Worm (Caenorhabditis elegans) whole organism, early embryonic: ENCODE results near the gene clec-230.

Source experiments
- hmg-4 ChIP-seq: fragments of 200-800 bp; sonication (Bioruptor generic); optimal IDR thresholded peaks from 2 replicates; lab custom pipeline; 2018; ENCODE audit warnings: mild to moderate bottlenecking, missing genetic modification characterization, missing compliant biosample characterization
- sea-1 ChIP-seq: fragments of 200-800 bp; sonication (Bioruptor generic); conservative IDR thresholded peaks from 2 replicates; pipeline ENCODE4 v1.3.6; 2022; ENCODE audit warnings: missing genetic modification characterization, missing compliant biosample characterization
- tra-4 ChIP-seq: sonication (generic microtip); optimal IDR thresholded peaks from 2 replicates; lab custom pipeline; 2017; ENCODE audit warnings: missing genetic modification characterization, missing compliant biosample characterization

- TF ChIP-seq tra-4 (no peak), hmg-4 (no peak), sea-1 (GFP tag; lab: Robert Waterston, UW) (no peak)
Measured at ce11 chrV:15379817-15380216, 30.9 kb upstream of the clec-230 start, which contains the start of gene srh-251.
